Fruit fly (Drosophila melanogaster): ENCODE data around the gene CCT1.

The CCT1 gene

DNA sequence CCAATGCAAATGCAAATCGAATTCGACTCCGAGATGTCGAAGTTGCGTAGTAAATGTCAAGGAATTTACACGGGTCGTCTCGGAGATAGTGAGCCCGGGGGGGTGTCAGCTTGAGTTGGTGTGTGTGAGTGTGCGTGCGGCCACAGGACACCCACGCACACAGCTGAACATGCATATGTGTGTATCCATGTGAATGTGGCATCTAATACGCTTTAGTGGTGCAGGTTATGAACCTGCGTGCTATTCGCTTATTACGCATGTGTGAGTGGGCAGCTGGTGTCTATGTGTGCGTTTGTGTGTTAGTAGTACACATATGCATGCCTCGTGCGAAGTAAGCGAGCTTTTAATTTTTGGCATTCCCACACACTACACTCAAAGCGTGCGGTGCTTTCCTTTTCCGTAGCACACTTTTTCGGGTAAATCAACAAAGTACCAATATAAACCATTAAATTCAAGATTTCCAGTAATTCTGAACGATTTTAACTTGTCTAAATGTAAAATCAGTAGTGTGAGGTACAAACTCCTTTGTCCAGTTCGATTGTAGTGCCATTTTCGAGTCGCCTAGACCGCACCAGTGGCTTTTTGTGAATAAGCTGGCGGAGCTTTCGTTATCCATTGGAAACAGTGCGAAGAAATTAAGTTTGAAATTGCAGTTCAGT lies 22.3 kb downstream of the CCT1 start (continued):
- TF ChIP-seq exex (tag; optimal IDR thresholded peaks at IDR 0.05): peak; percentile 65
- peak; percentile 74 for TF ChIP-seq run (tag; optimal IDR thresholded peaks at IDR 0.05)
- peak; percentile 66 for TF ChIP-seq croc (GFP tag; conservative IDR thresholded peaks at IDR 0.05)
- TF ChIP-seq CG30020 (tag; optimal IDR thresholded peaks at IDR 0.05): no peak
- peak; percentile 67 for TF ChIP-seq CG8089 (GFP tag; optimal IDR thresholded peaks at IDR 0.05)
- peak; percentile 76 for TF ChIP-seq Camta (GFP tag; optimal IDR thresholded peaks at IDR 0.05)
- TF ChIP-seq CG32772 (GFP tag; IDR thresholded peaks at IDR 0.05): peak; percentile 77
- TF ChIP-seq CG16863 (GFP tag; optimal IDR thresholded peaks at IDR 0.05): peak; percentile 82
- peak; percentile 34 for TF ChIP-seq bigmax (GFP tag; optimal IDR thresholded peaks at IDR 0.05)
- no peak for TF ChIP-seq D (optimal IDR thresholded peaks at IDR 0.05)
- TF ChIP-seq D (GFP tag; optimal IDR thresholded peaks at IDR 0.05): peak; percentile 73
- no peak for TF ChIP-seq CG34224 (GFP tag; IDR thresholded peaks at IDR 0.05; ENCODE audit: partially characterized antibody)
- TF ChIP-seq tx (GFP tag; optimal IDR thresholded peaks at IDR 0.05): peak; percentile 84
- peak; percentile 57 for TF ChIP-seq E2f2 (GFP tag; IDR thresholded peaks at IDR 0.05)
- TF ChIP-seq CG12236 (GFP tag; optimal IDR thresholded peaks at IDR 0.05): peak; percentile 49
- peak; percentile 69; the same call in 1 of the 2 replicates for TF ChIP-seq aop (GFP tag; IDR thresholded peaks at IDR 0.05)
- peak; percentile 76 for TF ChIP-seq B-H1 (GFP tag; IDR thresholded peaks at IDR 0.05)
- no peak for TF ChIP-seq CG7745 (tag; optimal IDR thresholded peaks at IDR 0.05)
- TF ChIP-seq hbn (GFP tag; IDR thresholded peaks at IDR 0.05; ENCODE audit: partially characterized antibody): no peak
- peak; percentile 84 for TF ChIP-seq Aef1 (GFP tag; IDR thresholded peaks at IDR 0.05)
- peak; percentile 79 for TF ChIP-seq kay (GFP tag; optimal IDR thresholded peaks at IDR 0.05)
- TF ChIP-seq tna (GFP tag; IDR thresholded peaks at IDR 0.05; ENCODE audit: partially characterized antibody): no peak
- peak; percentile 54; the same call in 1 of the 2 replicates for TF ChIP-seq Taf1 (GFP tag; IDR thresholded peaks at IDR 0.05)
- no peak for TF ChIP-seq CG8290 (GFP tag; optimal IDR thresholded peaks at IDR 0.05)
- no peak for TF ChIP-seq CG8290 (tag; optimal IDR thresholded peaks at IDR 0.05)
- peak; percentile 72 for TF ChIP-seq CG8281 (tag; optimal IDR thresholded peaks at IDR 0.05)
- peak; percentile 71 for TF ChIP-seq Atf3 (GFP tag; optimal IDR thresholded peaks at IDR 0.05)
- peak; percentile 44 for TF ChIP-seq CG13123 (GFP tag; optimal IDR thresholded peaks at IDR 0.05)
- TF ChIP-seq Lim3 (GFP tag; IDR thresholded peaks at IDR 0.05): peak; percentile 33; the same call in 1 of the 2 replicates
- peak; percentile 84 for TF ChIP-seq vfl (GFP tag; optimal IDR thresholded peaks at IDR 0.05)
- TF ChIP-seq CG1832 (GFP tag; optimal IDR thresholded peaks at IDR 0.05): no peak
- peak; percentile 85 for TF ChIP-seq CG15514 (GFP tag; optimal IDR thresholded peaks at IDR 0.05)
- no peak for TF ChIP-seq pfk (GFP tag; optimal IDR thresholded peaks at IDR 0.05)
- no peak for TF ChIP-seq CG17912 (GFP tag; optimal IDR thresholded peaks at IDR 0.05)
- TF ChIP-seq CG33557 (GFP tag; optimal IDR thresholded peaks at IDR 0.05): no peak
- TF ChIP-seq CG7928 (GFP tag; optimal IDR thresholded peaks at IDR 0.05): peak; percentile 41
- no peak for TF ChIP-seq sc (optimal IDR thresholded peaks at IDR 0.05)
- peak; percentile 45 for TF ChIP-seq sc (GFP tag; optimal IDR thresholded peaks at IDR 0.05)
- peak; percentile 37; the same call in 1 of the 3 replicates for TF ChIP-seq otp (GFP tag; IDR thresholded peaks at IDR 0.05)
- TF ChIP-seq stc (GFP tag; IDR thresholded peaks at IDR 0.05): peak; percentile 78
- peak; percentile 87 for TF ChIP-seq NfI (GFP tag; optimal IDR thresholded peaks at IDR 0.05)
- peak; percentile 93 for TF ChIP-seq dmrt99B (tag; optimal IDR thresholded peaks at IDR 0.05)
- peak; percentile 77 for TF ChIP-seq CG10654 (GFP tag; optimal IDR thresholded peaks at IDR 0.05)
- TF ChIP-seq Sin3A (optimal IDR thresholded peaks at IDR 0.05): no peak
- peak; percentile 75 for TF ChIP-seq odd (GFP tag; optimal IDR thresholded peaks at IDR 0.05)
- peak; percentile 75 for TF ChIP-seq tap (tag; optimal IDR thresholded peaks at IDR 0.05)
- peak; percentile 91 for TF ChIP-seq slbo (GFP tag; IDR thresholded peaks at IDR 0.05)
- no peak for TF ChIP-seq lov (optimal IDR thresholded peaks at IDR 0.05)
- no peak for TF ChIP-seq lov (GFP tag; IDR thresholded peaks at IDR 0.05)
- TF ChIP-seq ttk (GFP tag; IDR thresholded peaks at IDR 0.05): peak; percentile 74
- TF ChIP-seq NC2β (GFP tag; optimal IDR thresholded peaks at IDR 0.05): peak; percentile 68
- peak; percentile 71; the same call in 2 of the 3 replicates for TF ChIP-seq H15 (GFP tag; IDR thresholded peaks at IDR 0.05)
